Worm (Caenorhabditis elegans): ENCODE measurements around the gene C53B7.3.

- TF ChIP-seq W03F9.2 (tag; optimal IDR thresholded peaks at IDR 0.05) (no peak), him-1 (tag; optimal IDR thresholded peaks at IDR 0.05) (no peak)
Measured at ce11 chrX:6845934-6846333, 1.4 kb downstream of the C53B7.3 start, which contains the start of gene C53B7.2.
